Worm (Caenorhabditis elegans) whole organism, mixed stage, embryonic: Measurements from ENCODE around the gene C17A2.4.

Experiments
- drap-1 ChIP-seq: fragments of 200-800 bp; sonication (Bioruptor generic); optimal IDR thresholded peaks from 3 replicates; lab custom pipeline; 2018; ENCODE audit warnings: mild to moderate bottlenecking, missing genetic modification characterization, missing compliant biosample characterization
- elt-1 ChIP-seq: sonication (generic microtip); optimal IDR thresholded peaks from 2 replicates; lab custom pipeline; 2017; ENCODE audit warnings: missing genetic modification characterization, mild to moderate bottlenecking, missing compliant biosample characterization, antibody characterized with exemption, moderate library complexity, borderline replicate concordance; ENCODE audit not compliant: insufficient read depth
- lsy-2 ChIP-seq: fragments of 150-350 bp; optimal IDR thresholded peaks from 2 replicates; lab custom pipeline; 2014; ENCODE audit warnings: missing biosample characterization, missing genetic modification characterization
- nhr-12 ChIP-seq: fragments of 150-350 bp; optimal IDR thresholded peaks from 2 replicates; lab custom pipeline; 2014; ENCODE audit warnings: missing biosample characterization, missing genetic modification characterization
- nhr-237 ChIP-seq: fragments of 150-350 bp; optimal IDR thresholded peaks from 2 replicates; lab custom pipeline; 2014; ENCODE audit warnings: missing biosample characterization, missing genetic modification characterization
- nhr-28 ChIP-seq: fragments of 150-350 bp; optimal IDR thresholded peaks from 2 replicates; lab custom pipeline; 2014; ENCODE audit warnings: missing biosample characterization, missing genetic modification characterization
- nhr-76 ChIP-seq: sonication (generic microtip); optimal IDR thresholded peaks from 2 replicates; lab custom pipeline; 2017; ENCODE audit warnings: missing biosample characterization, missing genetic modification characterization
- pha-4 ChIP-seq: fragments of 150-350 bp; optimal IDR thresholded peaks from 2 replicates; lab custom pipeline; 2018; ENCODE audit warnings: missing biosample characterization, missing genetic modification reagents, missing genetic modification characterization
- snpc-4 ChIP-seq: fragments of 150-350 bp; optimal IDR thresholded peaks from 2 replicates; lab custom pipeline; 2014; ENCODE audit warnings: missing biosample characterization, missing genetic modification characterization
- unc-39 ChIP-seq: fragments of 150-350 bp; optimal IDR thresholded peaks from 2 replicates; lab custom pipeline; 2014; ENCODE audit warnings: missing biosample characterization, missing genetic modification characterization

DNA sequence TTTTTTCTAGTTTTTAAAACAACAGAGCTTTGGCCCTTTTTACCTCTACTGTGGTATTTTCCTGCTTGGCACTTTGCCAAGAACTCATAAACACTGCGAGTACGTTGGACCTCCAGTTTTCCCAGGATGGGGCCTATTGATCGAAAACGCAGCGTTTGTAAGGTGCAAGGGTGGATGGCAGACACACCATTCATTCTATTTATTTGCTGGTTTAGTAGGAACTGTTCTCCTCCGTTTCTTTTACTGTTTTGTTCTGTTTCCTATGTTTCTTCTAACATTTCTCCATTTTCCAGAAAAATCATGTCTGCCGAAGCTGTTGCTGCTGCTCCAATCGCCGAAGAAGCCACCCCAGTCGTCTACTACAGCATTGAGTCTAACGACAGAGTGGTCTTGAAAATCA is 15.8 kb upstream of the C17A2.4 start, which contains the start of gene skr-15:
- TF ChIP-seq snpc-4 (tag; lab: Kevin White, UChicago), result no peak
- TF ChIP-seq unc-39, result no peak
- TF ChIP-seq elt-1 (tag; lab: Kevin White, UChicago), result no peak
- no peak for TF ChIP-seq pha-4
- TF ChIP-seq nhr-237, result no peak
- TF ChIP-seq nhr-28 (tag; lab: Kevin White, UChicago), result no peak
- TF ChIP-seq drap-1 (GFP tag; lab: Kevin White, UChicago), result no peak
- no peak for TF ChIP-seq nhr-12 (tag; lab: Kevin White, UChicago)
- no peak for TF ChIP-seq nhr-76 (tag; lab: Kevin White, UChicago)
- TF ChIP-seq lsy-2 (tag; lab: Kevin White, UChicago), result no peak
